Worm (Caenorhabditis elegans) whole organism, L2 larva: ENCODE measurements around the gene F58B4.2.

Experiments used
- C34F6.9 ChIP-seq: fragments of 150-350 bp; optimal IDR thresholded peaks from 2 replicates; lab custom pipeline; 2014; ENCODE audit warnings: missing biosample characterization, missing genetic modification characterization
- F13H6.1 ChIP-seq: sonication (generic microtip); optimal IDR thresholded peaks from 2 replicates; lab custom pipeline; 2016; ENCODE audit warnings: missing genetic modification characterization, missing compliant biosample characterization
- R02D3.7 ChIP-seq: fragments of 150-350 bp; optimal IDR thresholded peaks from 2 replicates; lab custom pipeline; 2014; ENCODE audit warnings: missing biosample characterization, missing genetic modification characterization
- Y55F3AM.14 ChIP-seq: fragments of 200-800 bp; sonication (Bioruptor generic); optimal IDR thresholded peaks from 2 replicates; lab custom pipeline; 2018; ENCODE audit warnings: mild to moderate bottlenecking, missing genetic modification characterization, missing compliant biosample characterization
- ZK546.5 ChIP-seq: sonication (generic microtip); optimal IDR thresholded peaks from 2 replicates; lab custom pipeline; 2017; ENCODE audit warnings: missing biosample characterization, missing genetic modification characterization
- alr-1 ChIP-seq: fragments of 150-350 bp; optimal IDR thresholded peaks from 2 replicates; lab custom pipeline; 2014; ENCODE audit warnings: missing biosample characterization, missing genetic modification characterization
- ama-1 ChIP-seq: fragments of 150-350 bp; optimal IDR thresholded peaks from 2 replicates; lab custom pipeline; 2018; ENCODE audit warnings: inconsistent platforms
- blmp-1 ChIP-seq: sonication (generic microtip); optimal IDR thresholded peaks from 2 replicates; lab custom pipeline; 2017; ENCODE audit warnings: missing genetic modification characterization, mild to moderate bottlenecking, missing compliant biosample characterization, antibody characterized with exemption, moderate library complexity; ENCODE audit not compliant: insufficient read depth
- ceh-82 ChIP-seq: fragments of 150-350 bp; optimal IDR thresholded peaks from 2 replicates; lab custom pipeline; 2014; ENCODE audit warnings: missing biosample characterization, missing genetic modification characterization
- crh-2 ChIP-seq: sonication (generic microtip); optimal IDR thresholded peaks from 2 replicates; lab custom pipeline; 2017; ENCODE audit warnings: missing biosample characterization, missing genetic modification characterization
- dmd-4 ChIP-seq: sonication (generic microtip); optimal IDR thresholded peaks from 2 replicates; lab custom pipeline; 2017; ENCODE audit warnings: missing biosample characterization, missing genetic modification characterization
- egl-27 ChIP-seq: sonication (generic microtip); optimal IDR thresholded peaks from 3 replicates; lab custom pipeline; 2017; ENCODE audit warnings: missing biosample characterization, missing genetic modification reagents, missing genetic modification characterization
- elt-3 ChIP-seq: sonication (generic microtip); optimal IDR thresholded peaks from 2 replicates; lab custom pipeline; 2017; ENCODE audit warnings: missing biosample characterization, missing genetic modification characterization
- fos-1 ChIP-seq: fragments of 150-350 bp; optimal IDR thresholded peaks from 2 replicates; lab custom pipeline; 2014; ENCODE audit warnings: missing biosample characterization, missing genetic modification characterization
- gmeb-1 ChIP-seq: fragments of 150-350 bp; optimal IDR thresholded peaks from 2 replicates; lab custom pipeline; 2014; ENCODE audit warnings: missing biosample characterization, missing genetic modification characterization
- lin-11 ChIP-seq: fragments of 150-350 bp; sonication (generic microtip); optimal IDR thresholded peaks from 2 replicates; lab custom pipeline; 2014; ENCODE audit warnings: missing biosample characterization, missing genetic modification characterization, inconsistent platforms, mixed read lengths
- lin-13 ChIP-seq: fragments of 150-350 bp; optimal IDR thresholded peaks from 2 replicates; lab custom pipeline; 2014; ENCODE audit warnings: missing biosample characterization, missing genetic modification reagents, missing genetic modification characterization
- lsy-2 ChIP-seq, 2 experiments: fragments of 150-350 bp in 1 of 2; sonication (generic microtip) in 1 of 2; optimal IDR thresholded peaks; 2 replicates each; lab custom pipeline; 2014 to 2017; ENCODE audit warnings: missing biosample characterization in 2 of 2, missing genetic modification characterization in 2 of 2
- mab-5 ChIP-seq: fragments of 150-350 bp; optimal IDR thresholded peaks from 2 replicates; lab custom pipeline; 2014; ENCODE audit warnings: missing biosample characterization, missing genetic modification characterization
- mbf-1 ChIP-seq: sonication (generic microtip); optimal IDR thresholded peaks from 2 replicates; lab custom pipeline; 2017; ENCODE audit warnings: missing biosample characterization, missing genetic modification characterization
- nhr-10 ChIP-seq: sonication (generic microtip); optimal IDR thresholded peaks from 2 replicates; lab custom pipeline; 2017; ENCODE audit warnings: missing biosample characterization, missing genetic modification characterization
- nhr-11 ChIP-seq: fragments of 150-350 bp; optimal IDR thresholded peaks from 2 replicates; lab custom pipeline; 2014; ENCODE audit warnings: missing biosample characterization, missing genetic modification characterization
- nhr-129 ChIP-seq: fragments of 150-350 bp; optimal IDR thresholded peaks from 2 replicates; lab custom pipeline; 2014; ENCODE audit warnings: missing biosample characterization, missing genetic modification characterization
- nhr-21 ChIP-seq: fragments of 150-350 bp; optimal IDR thresholded peaks from 2 replicates; lab custom pipeline; 2014; ENCODE audit warnings: missing biosample characterization, missing genetic modification characterization
- nhr-23 ChIP-seq: fragments of 150-350 bp; optimal IDR thresholded peaks from 2 replicates; lab custom pipeline; 2014; ENCODE audit warnings: missing biosample characterization, missing genetic modification reagents, missing genetic modification characterization
- nhr-237 ChIP-seq: fragments of 150-350 bp; optimal IDR thresholded peaks from 2 replicates; lab custom pipeline; 2014; ENCODE audit warnings: missing biosample characterization, missing genetic modification characterization
- nhr-25 ChIP-seq: fragments of 150-350 bp; sonication (generic microtip); optimal IDR thresholded peaks from 3 replicates; lab custom pipeline; 2014; ENCODE audit warnings: missing biosample characterization, missing genetic modification characterization
- nhr-6 ChIP-seq: fragments of 150-350 bp; optimal IDR thresholded peaks from 2 replicates; lab custom pipeline; 2014; ENCODE audit warnings: missing biosample characterization, missing genetic modification characterization
- nhr-77 ChIP-seq: fragments of 150-350 bp; optimal IDR thresholded peaks from 2 replicates; lab custom pipeline; 2014; ENCODE audit warnings: missing biosample characterization, missing genetic modification characterization
- sem-4 ChIP-seq: fragments of 150-350 bp; optimal IDR thresholded peaks from 2 replicates; lab custom pipeline; 2014; ENCODE audit warnings: missing biosample characterization, missing genetic modification reagents, missing genetic modification characterization
- skn-1 ChIP-seq: sonication (generic microtip); optimal IDR thresholded peaks from 2 replicates; lab custom pipeline; 2017; ENCODE audit warnings: missing biosample characterization, missing genetic modification characterization
- sma-3 ChIP-seq: sonication (generic microtip); optimal IDR thresholded peaks from 2 replicates; lab custom pipeline; 2016; ENCODE audit warnings: missing genetic modification reagents, missing genetic modification characterization, missing compliant biosample characterization
- sma-9 ChIP-seq, 2 experiments: fragments of 150-350 bp in 1 of 2; sonication (generic microtip) in 1 of 2; optimal IDR thresholded peaks; 2 replicates each; lab custom pipeline; 2014 to 2016; ENCODE audit warnings: missing genetic modification characterization in 2 of 2, mild to moderate bottlenecking in 1 of 2, missing biosample characterization in 1 of 2, missing compliant biosample characterization in 1 of 2, missing genetic modification reagents in 1 of 2, moderate library complexity in 1 of 2
- snpc-4 ChIP-seq: fragments of 150-350 bp; optimal IDR thresholded peaks from 2 replicates; lab custom pipeline; 2014; ENCODE audit warnings: missing biosample characterization, missing genetic modification characterization
- unc-55 ChIP-seq: fragments of 150-350 bp; sonication (generic microtip); optimal IDR thresholded peaks from 3 replicates; lab custom pipeline; 2014; ENCODE audit warnings: missing biosample characterization, missing genetic modification reagents, missing genetic modification characterization
- unc-62 ChIP-seq: fragments of 150-350 bp; optimal IDR thresholded peaks from 2 replicates; lab custom pipeline; 2014; ENCODE audit warnings: missing biosample characterization, missing genetic modification reagents, missing genetic modification characterization
- zag-1 ChIP-seq: fragments of 150-350 bp; optimal IDR thresholded peaks from 2 replicates; lab custom pipeline; 2014; ENCODE audit warnings: missing biosample characterization, missing genetic modification characterization
- ztf-1 ChIP-seq: fragments of 200-800 bp; sonication (Bioruptor generic); conservative IDR thresholded peaks from 2 replicates; pipeline ENCODE4 v1.3.6; 2022; ENCODE audit warnings: missing genetic modification characterization, missing compliant biosample characterization
- ztf-11 ChIP-seq: sonication (generic microtip); optimal IDR thresholded peaks from 2 replicates; lab custom pipeline; 2017; ENCODE audit warnings: missing biosample characterization, missing genetic modification characterization

The F58B4.2 gene

DNA sequence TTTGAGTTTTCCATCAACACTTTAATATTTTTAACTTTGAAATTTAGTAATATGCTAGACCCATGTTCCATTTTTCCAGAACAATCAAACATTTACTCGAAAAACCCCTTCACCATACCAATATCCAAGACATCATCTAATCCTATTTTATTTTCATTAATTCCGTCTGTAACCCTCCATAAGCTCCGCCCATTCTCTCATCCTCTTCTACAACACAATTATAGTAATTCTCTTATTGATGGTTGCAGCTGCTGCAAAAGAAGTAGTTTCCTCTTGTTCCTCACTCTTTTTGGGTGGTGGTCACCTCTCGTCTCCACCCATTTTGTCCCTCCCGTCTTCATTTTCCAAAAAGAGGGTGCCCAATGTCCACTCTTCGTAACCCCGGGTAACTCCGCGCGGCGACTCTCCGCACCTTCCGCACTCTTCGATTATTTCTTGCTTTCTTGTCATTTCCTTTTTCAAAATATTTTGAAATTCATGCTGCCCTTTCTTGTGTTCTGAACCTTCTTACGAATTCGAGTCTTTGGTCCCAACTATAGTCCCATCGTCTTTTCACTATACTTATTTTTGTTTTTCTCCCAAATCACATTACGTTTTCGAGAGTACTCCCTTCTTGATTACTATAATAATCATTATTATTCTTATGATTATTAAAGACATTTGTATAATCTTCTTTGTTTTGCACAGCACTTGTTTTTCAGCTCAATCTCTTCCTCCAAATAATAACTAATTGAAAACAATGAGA, 38.0 kb downstream of the F58B4.2 start, which contains the start of gene F32D8.1:
Gene F32D8.1, plus strand, starts transcription at position 695 of the 745 bp plus-strand sequence.
- TF ChIP-seq nhr-11 (tag; lab: Kevin White, UChicago) (no peak), nhr-23 (tag; lab: Kevin White, UChicago) (no peak), ama-1 (lab: Kevin White, UChicago) (no peak), nhr-10 (tag; lab: Kevin White, UChicago) (no peak), nhr-77 (tag; lab: Kevin White, UChicago) (no peak), nhr-25 (tag; lab: Kevin White, UChicago) (no peak), sma-3 (GFP tag; lab: Kevin White, UChicago) (no peak), nhr-6 (tag; lab: Kevin White, UChicago) (no peak), lin-11 (tag; lab: Kevin White, UChicago) (no peak), crh-2 (no peak), ztf-11 (tag; lab: Kevin White, UChicago) (no peak), egl-27 (tag; lab: Kevin White, UChicago) (no peak)

ce11 chrV:10877808-10878600, 40.3 kb downstream of the F58B4.2 start:
- TF ChIP-seq C34F6.9 (tag; lab: Kevin White, UChicago) (peak; percentile 1), alr-1 (no peak), nhr-129 (tag; lab: Kevin White, UChicago) (peak; percentile 13), nhr-25 (tag; lab: Kevin White, UChicago) (no peak), nhr-10 (tag; lab: Kevin White, UChicago) (no peak), gmeb-1 (tag; lab: Kevin White, UChicago) (peak; percentile 19), lsy-2 (tag; optimal IDR thresholded peaks at IDR 0.05; lab: Kevin White, UChicago) (peak in 1 of 2 experiments; percentile 7), F13H6.1 (tag; lab: Kevin White, UChicago) (peak; percentile 6), sma-3 (GFP tag; lab: Kevin White, UChicago) (peak; percentile 12), blmp-1 (tag; lab: Kevin White, UChicago) (peak; percentile 42), ceh-82 (no peak), nhr-21 (peak; percentile 9), sma-9 (GFP tag; optimal IDR thresholded peaks at IDR 0.05; lab: Kevin White, UChicago) (peak; percentile 71), sma-9 (tag; optimal IDR thresholded peaks at IDR 0.05; lab: Kevin White, UChicago) (no peak), fos-1 (peak; percentile 86)

- no peak for TF ChIP-seq F13H6.1 (tag; lab: Kevin White, UChicago)
- TF ChIP-seq lin-11 (tag; lab: Kevin White, UChicago), result no peak
- peak; percentile 32 for TF ChIP-seq C34F6.9 (tag; lab: Kevin White, UChicago)
- no peak for TF ChIP-seq dmd-4 (tag; lab: Kevin White, UChicago)
- TF ChIP-seq nhr-21, result no peak
- no peak for TF ChIP-seq elt-3 (tag; lab: Kevin White, UChicago)
- TF ChIP-seq sma-9 (GFP tag; optimal IDR thresholded peaks at IDR 0.05; lab: Kevin White, UChicago), result peak; percentile 60
- no peak for TF ChIP-seq sma-9 (tag; optimal IDR thresholded peaks at IDR 0.05; lab: Kevin White, UChicago)
- TF ChIP-seq crh-2, result peak; percentile 17
- TF ChIP-seq lin-13 (GFP tag; lab: Kevin White, UChicago), result peak; percentile 7
- no peak for TF ChIP-seq nhr-129 (tag; lab: Kevin White, UChicago)
- no peak for TF ChIP-seq nhr-25 (tag; lab: Kevin White, UChicago)
- TF ChIP-seq zag-1 (tag; lab: Kevin White, UChicago), result no peak
- peak in 1 of 2 experiments; percentile 11 for TF ChIP-seq lsy-2 (tag; optimal IDR thresholded peaks at IDR 0.05; lab: Kevin White, UChicago)
- TF ChIP-seq ztf-11 (tag; lab: Kevin White, UChicago), result no peak
These were observed 41.8 kb downstream of the F58B4.2 start for ce11 chrV:10876512-10876911.

DNA sequence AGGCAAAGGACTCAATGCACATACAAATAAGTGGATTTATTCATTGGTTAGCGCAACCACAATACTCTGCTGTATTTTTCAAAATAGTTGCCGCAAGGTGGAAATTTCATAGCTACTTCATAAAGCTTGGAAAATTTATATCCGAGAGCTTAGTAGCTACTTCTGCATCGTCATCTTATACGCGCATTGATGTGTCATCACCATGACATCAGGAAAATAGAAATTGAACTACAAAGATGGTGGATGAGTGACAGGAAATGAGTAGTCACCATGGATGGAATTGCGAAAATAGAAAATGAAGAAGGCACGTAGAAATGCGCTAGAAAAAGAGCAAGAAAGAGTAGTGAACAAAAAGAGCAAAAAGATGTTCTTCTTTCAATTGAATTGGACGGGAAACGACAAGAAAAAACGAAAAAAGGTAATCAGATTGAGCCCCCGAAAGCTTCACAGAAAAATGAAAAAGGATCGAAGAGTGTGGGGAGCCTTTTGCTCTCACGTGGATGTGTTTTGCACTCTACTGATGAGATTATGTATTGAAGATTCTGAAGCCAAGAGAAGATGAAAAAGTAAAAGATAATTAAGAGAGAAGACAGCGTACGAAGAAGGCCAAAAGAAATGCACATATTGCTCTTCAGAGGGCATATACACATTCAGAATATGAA, 43.2 kb downstream of the F58B4.2 start:
- no peak for TF ChIP-seq nhr-10 (tag; lab: Kevin White, UChicago)
- no peak for TF ChIP-seq elt-3 (tag; lab: Kevin White, UChicago)
- TF ChIP-seq snpc-4 (tag; lab: Kevin White, UChicago), result no peak
- no peak for TF ChIP-seq lin-11 (tag; lab: Kevin White, UChicago)
- TF ChIP-seq alr-1, result no peak
- TF ChIP-seq F13H6.1 (tag; lab: Kevin White, UChicago), result peak; percentile 15
- no peak for TF ChIP-seq ztf-11 (tag; lab: Kevin White, UChicago)
- TF ChIP-seq ama-1 (lab: Kevin White, UChicago), result no peak
- no peak for TF ChIP-seq nhr-237 (tag; lab: Kevin White, UChicago)
- no peak for TF ChIP-seq skn-1
- no peak for TF ChIP-seq gmeb-1 (tag; lab: Kevin White, UChicago)
- no peak for TF ChIP-seq ceh-82
- TF ChIP-seq crh-2, result no peak
- no peak for TF ChIP-seq ztf-1 (GFP tag; lab: Robert Waterston, UW)
- peak; percentile 44 for TF ChIP-seq sem-4 (tag; lab: Kevin White, UChicago)
- TF ChIP-seq nhr-21, result no peak
- no peak for TF ChIP-seq nhr-129 (tag; lab: Kevin White, UChicago)
- no peak for TF ChIP-seq unc-62 (GFP tag; lab: Kevin White, UChicago)
- no peak for TF ChIP-seq mbf-1 (tag; lab: Kevin White, UChicago)
- no peak for TF ChIP-seq lin-13 (GFP tag; lab: Kevin White, UChicago)
- TF ChIP-seq ZK546.5 (tag; lab: Kevin White, UChicago), result no peak
- TF ChIP-seq dmd-4 (tag; lab: Kevin White, UChicago), result no peak
- TF ChIP-seq mab-5, result no peak
- no peak for TF ChIP-seq R02D3.7 (tag; lab: Kevin White, UChicago)
- no peak for TF ChIP-seq Y55F3AM.14 (GFP tag; lab: Kevin White, UChicago)
- TF ChIP-seq unc-55 (GFP tag; lab: Kevin White, UChicago), result no peak
